Worm (Caenorhabditis elegans) whole organism, L1 larva: Measurements from ENCODE around the gene spt-4.

Experiments
- C04F5.9 ChIP-seq: sonication (generic microtip); optimal IDR thresholded peaks from 2 replicates; lab custom pipeline; 2016; ENCODE audit warnings: missing genetic modification characterization, missing compliant biosample characterization
- C16A3.4 ChIP-seq: fragments of 150-350 bp; optimal IDR thresholded peaks from 2 replicates; lab custom pipeline; 2014; ENCODE audit warnings: missing biosample characterization, missing genetic modification characterization
- C34B4.2 ChIP-seq: sonication (generic microtip); optimal IDR thresholded peaks from 2 replicates; lab custom pipeline; 2017; ENCODE audit warnings: mild to moderate bottlenecking, missing genetic modification characterization, missing compliant biosample characterization
- F16B12.6 ChIP-seq: fragments of 150-350 bp; optimal IDR thresholded peaks from 2 replicates; lab custom pipeline; 2014; ENCODE audit warnings: missing biosample characterization, missing genetic modification characterization
- Y116A8C.19 ChIP-seq: sonication (generic microtip); optimal IDR thresholded peaks from 2 replicates; lab custom pipeline; 2016; ENCODE audit warnings: missing compliant biosample characterization, missing genetic modification characterization, borderline replicate concordance
- aha-1 ChIP-seq: fragments of 150-350 bp; optimal IDR thresholded peaks from 2 replicates; lab custom pipeline; 2014; ENCODE audit warnings: missing biosample characterization, missing genetic modification characterization
- ama-1 ChIP-seq: fragments of 150-350 bp; optimal IDR thresholded peaks from 2 replicates; lab custom pipeline; 2014
- blmp-1 ChIP-seq: fragments of 150-350 bp; optimal IDR thresholded peaks from 2 replicates; lab custom pipeline; 2014; ENCODE audit warnings: missing biosample characterization, missing genetic modification characterization
- ceh-63 ChIP-seq: fragments of 200-800 bp; sonication (Bioruptor generic); optimal IDR thresholded peaks from 2 replicates; lab custom pipeline; 2018; ENCODE audit warnings: mild to moderate bottlenecking, missing genetic modification characterization, missing compliant biosample characterization
- ceh-88 ChIP-seq: fragments of 200-800 bp; sonication (Bioruptor generic); IDR thresholded peaks from 2 replicates; pipeline ENCODE4 v1.3.6; 2022; ENCODE audit warnings: missing genetic modification characterization, missing compliant biosample characterization
- dpl-1 ChIP-seq, 3 experiments: fragments of 150-350 bp in 2 of 3; sonication (generic microtip) in 1 of 3; optimal IDR thresholded peaks; 2 replicates each; lab custom pipeline; 2014 to 2017; ENCODE audit warnings: missing biosample characterization in 3 of 3, missing genetic modification characterization in 3 of 3, missing genetic modification reagents in 3 of 3
- dsc-1 ChIP-seq: sonication (generic microtip); optimal IDR thresholded peaks from 2 replicates; lab custom pipeline; 2016; ENCODE audit warnings: mild to moderate bottlenecking, missing genetic modification characterization, missing compliant biosample characterization
- egl-27 ChIP-seq, 2 experiments: fragments of 150-350 bp in 1 of 2; sonication (generic microtip); optimal IDR thresholded peaks; 3 replicates each; lab custom pipeline; 2017 to 2018; ENCODE audit warnings: missing biosample characterization in 2 of 2, missing genetic modification characterization in 2 of 2, missing genetic modification reagents in 2 of 2
- elt-3 ChIP-seq, 6 experiments: fragments of 150-350 bp in 1 of 6; sonication (generic microtip); optimal IDR thresholded peaks; 2 replicates each; lab custom pipeline; 2017 to 2018; ENCODE audit warnings: missing biosample characterization in 6 of 6, missing genetic modification characterization in 6 of 6, inconsistent platforms in 1 of 6
- ets-5 ChIP-seq: fragments of 200-800 bp; sonication (Bioruptor generic); IDR thresholded peaks from 2 replicates; pipeline ENCODE4 v1.3.6; 2022; ENCODE audit warnings: missing genetic modification characterization, missing compliant biosample characterization
- fkh-10 ChIP-seq: sonication (generic microtip); optimal IDR thresholded peaks from 2 replicates; lab custom pipeline; 2017; ENCODE audit warnings: missing biosample characterization, missing genetic modification reagents, missing genetic modification characterization
- fkh-8 ChIP-seq: sonication (generic microtip); optimal IDR thresholded peaks from 2 replicates; lab custom pipeline; 2016; ENCODE audit warnings: mild to moderate bottlenecking, missing genetic modification characterization, missing compliant biosample characterization
- hlh-17 ChIP-seq: fragments of 200-800 bp; sonication (Bioruptor generic); optimal IDR thresholded peaks from 2 replicates; lab custom pipeline; 2018; ENCODE audit warnings: missing genetic modification characterization, mild to moderate bottlenecking, missing compliant biosample characterization, moderate library complexity, borderline replicate concordance
- hpl-2 ChIP-seq: fragments of 150-350 bp; optimal IDR thresholded peaks from 2 replicates; lab custom pipeline; 2014; ENCODE audit warnings: missing biosample characterization, missing genetic modification reagents, missing genetic modification characterization
- irx-1 ChIP-seq: sonication (generic microtip); optimal IDR thresholded peaks from 2 replicates; lab custom pipeline; 2016; ENCODE audit warnings: missing genetic modification characterization, missing compliant biosample characterization
- lin-14 ChIP-seq: fragments of 200-800 bp; sonication (Bioruptor generic); optimal IDR thresholded peaks from 2 replicates; lab custom pipeline; 2018; ENCODE audit warnings: mild to moderate bottlenecking, missing genetic modification characterization, moderate library complexity, missing compliant biosample characterization
- lin-15B ChIP-seq: fragments of 150-350 bp; sonication (generic microtip); optimal IDR thresholded peaks from 3 replicates; lab custom pipeline; 2014; ENCODE audit warnings: missing biosample characterization, missing genetic modification characterization
- lin-39 ChIP-seq: fragments of 150-350 bp; optimal IDR thresholded peaks from 2 replicates; lab custom pipeline; 2014; ENCODE audit warnings: missing biosample characterization, missing genetic modification reagents, missing genetic modification characterization
- lsy-2 ChIP-seq, 2 experiments: fragments of 150-350 bp; optimal IDR thresholded peaks; 2 replicates each; lab custom pipeline; 2014; ENCODE audit warnings: missing biosample characterization in 2 of 2, missing genetic modification characterization in 2 of 2
- nhr-11 ChIP-seq: fragments of 150-350 bp; optimal IDR thresholded peaks from 2 replicates; lab custom pipeline; 2014; ENCODE audit warnings: missing biosample characterization, missing genetic modification characterization
- nhr-19 ChIP-seq: fragments of 200-800 bp; sonication (Bioruptor generic); conservative IDR thresholded peaks from 2 replicates; pipeline ENCODE4 v1.3.6; 2022; ENCODE audit warnings: missing genetic modification characterization, missing compliant biosample characterization
- nhr-20 ChIP-seq: sonication (generic microtip); optimal IDR thresholded peaks from 2 replicates; lab custom pipeline; 2016; ENCODE audit warnings: mild to moderate bottlenecking, missing genetic modification characterization, missing compliant biosample characterization
- nhr-237 ChIP-seq: fragments of 150-350 bp; optimal IDR thresholded peaks from 2 replicates; lab custom pipeline; 2014; ENCODE audit warnings: missing biosample characterization, missing genetic modification characterization
- nhr-28 ChIP-seq: fragments of 150-350 bp; optimal IDR thresholded peaks from 2 replicates; lab custom pipeline; 2014; ENCODE audit warnings: missing biosample characterization, missing genetic modification characterization
- nhr-47 ChIP-seq: sonication (generic microtip); optimal IDR thresholded peaks from 2 replicates; lab custom pipeline; 2016; ENCODE audit warnings: mild to moderate bottlenecking, missing genetic modification characterization, moderate library complexity, missing compliant biosample characterization
- nhr-71 ChIP-seq: sonication (generic microtip); optimal IDR thresholded peaks from 2 replicates; lab custom pipeline; 2016; ENCODE audit warnings: mild to moderate bottlenecking, missing genetic modification characterization, moderate library complexity, missing compliant biosample characterization
- nhr-77 ChIP-seq: fragments of 150-350 bp; optimal IDR thresholded peaks from 2 replicates; lab custom pipeline; 2014; ENCODE audit warnings: missing biosample characterization, missing genetic modification characterization
- nhr-84 ChIP-seq: sonication (generic microtip); optimal IDR thresholded peaks from 2 replicates; lab custom pipeline; 2017; ENCODE audit warnings: missing biosample characterization, missing genetic modification characterization
- pag-3 ChIP-seq: sonication (generic microtip); optimal IDR thresholded peaks from 2 replicates; lab custom pipeline; 2017; ENCODE audit warnings: missing genetic modification characterization, mild to moderate bottlenecking, missing compliant biosample characterization, antibody characterized with exemption, borderline replicate concordance; ENCODE audit not compliant: insufficient read depth
- pax-3 ChIP-seq: fragments of 200-800 bp; sonication (Bioruptor generic); optimal IDR thresholded peaks from 2 replicates; lab custom pipeline; 2018; ENCODE audit warnings: mild to moderate bottlenecking, missing genetic modification characterization, moderate library complexity, missing compliant biosample characterization
- pqm-1 ChIP-seq: sonication (generic microtip); optimal IDR thresholded peaks from 3 replicates; lab custom pipeline; 2017; ENCODE audit warnings: missing biosample characterization, missing genetic modification characterization
- skn-1 ChIP-seq: fragments of 150-350 bp; optimal IDR thresholded peaks from 2 replicates; lab custom pipeline; 2014; ENCODE audit warnings: missing biosample characterization, missing genetic modification characterization
- snu-23 ChIP-seq: sonication (generic microtip); optimal IDR thresholded peaks from 2 replicates; lab custom pipeline; 2016; ENCODE audit warnings: missing genetic modification characterization, missing compliant biosample characterization
- sox-4 ChIP-seq: sonication (generic microtip); optimal IDR thresholded peaks from 2 replicates; lab custom pipeline; 2016; ENCODE audit warnings: missing genetic modification characterization, missing compliant biosample characterization
- sptf-1 ChIP-seq: fragments of 150-350 bp; optimal IDR thresholded peaks from 2 replicates; lab custom pipeline; 2014; ENCODE audit warnings: missing biosample characterization, missing genetic modification characterization
- sup-37 ChIP-seq: fragments of 200-800 bp; sonication (Bioruptor generic); optimal IDR thresholded peaks from 2 replicates; lab custom pipeline; 2018; ENCODE audit warnings: mild to moderate bottlenecking, missing genetic modification characterization, missing compliant biosample characterization
- swsn-7 ChIP-seq: sonication (generic microtip); optimal IDR thresholded peaks from 2 replicates; lab custom pipeline; 2016; ENCODE audit warnings: missing genetic modification characterization, missing compliant biosample characterization
- unc-30 ChIP-seq: sonication (generic microtip); optimal IDR thresholded peaks from 2 replicates; lab custom pipeline; 2017; ENCODE audit warnings: missing biosample characterization, missing genetic modification characterization
- unc-62 ChIP-seq: fragments of 150-350 bp; optimal IDR thresholded peaks from 2 replicates; lab custom pipeline; 2014; ENCODE audit warnings: missing biosample characterization, missing genetic modification reagents, missing genetic modification characterization
- unc-86 ChIP-seq: sonication (generic microtip); optimal IDR thresholded peaks from 2 replicates; lab custom pipeline; 2016; ENCODE audit warnings: missing genetic modification characterization, missing compliant biosample characterization
- unc-98 ChIP-seq: fragments of 200-800 bp; sonication (Bioruptor generic); IDR thresholded peaks from 2 replicates; pipeline ENCODE4 v1.3.6; 2022; ENCODE audit warnings: missing genetic modification characterization, missing compliant biosample characterization
- vab-15 ChIP-seq: sonication (generic microtip); optimal IDR thresholded peaks from 2 replicates; lab custom pipeline; 2017; ENCODE audit warnings: missing genotype, mild to moderate bottlenecking, missing genetic modification characterization, missing compliant biosample characterization
- zip-4 ChIP-seq: fragments of 200-800 bp; sonication (Bioruptor generic); optimal IDR thresholded peaks from 2 replicates; lab custom pipeline; 2018; ENCODE audit warnings: mild to moderate bottlenecking, missing genetic modification characterization, moderate library complexity, missing compliant biosample characterization
- ztf-11 ChIP-seq, 2 experiments: sonication (generic microtip); optimal IDR thresholded peaks; 2 replicates each; lab custom pipeline; 2016 to 2017; ENCODE audit warnings: missing genetic modification characterization in 2 of 2, missing biosample characterization in 1 of 2, missing compliant biosample characterization in 1 of 2

Gene spt-4

ce11 chrIII:28841-29240, 40.7 kb downstream of the spt-4 start:
- peak; percentile 29 for TF ChIP-seq nhr-47
- TF ChIP-seq lin-14 (GFP tag; lab: Kevin White, UChicago): peak; percentile 42
- no peak for TF ChIP-seq Y116A8C.19 (tag; lab: Kevin White, UChicago)
- no peak for TF ChIP-seq sup-37 (GFP tag; lab: Kevin White, UChicago)
- TF ChIP-seq fkh-8 (tag; lab: Kevin White, UChicago): peak; percentile 57
- TF ChIP-seq dsc-1 (tag; lab: Kevin White, UChicago): peak; percentile 62
- TF ChIP-seq nhr-71 (tag; lab: Kevin White, UChicago): peak; percentile 23

- TF ChIP-seq nhr-47: peak; percentile 21
- no peak for TF ChIP-seq ceh-88 (GFP tag; lab: Robert Waterston, UW)
- no peak for TF ChIP-seq irx-1 (tag; lab: Kevin White, UChicago)
- TF ChIP-seq sptf-1: no peak
- TF ChIP-seq vab-15 (tag; lab: Kevin White, UChicago): no peak
- no peak for TF ChIP-seq nhr-77 (tag; lab: Kevin White, UChicago)
- TF ChIP-seq elt-3 (tag; optimal IDR thresholded peaks at IDR 0.05; lab: Kevin White, UChicago): no peak
- TF ChIP-seq unc-86 (tag; lab: Kevin White, UChicago): no peak
- no peak for TF ChIP-seq hpl-2 (GFP tag; lab: Kevin White, UChicago)
- no peak for TF ChIP-seq nhr-28 (tag; lab: Kevin White, UChicago)
- TF ChIP-seq nhr-71 (tag; lab: Kevin White, UChicago): peak; percentile 34
- TF ChIP-seq Y116A8C.19 (tag; lab: Kevin White, UChicago): no peak
- TF ChIP-seq ceh-63 (GFP tag; lab: Kevin White, UChicago): no peak
- TF ChIP-seq pqm-1 (tag; lab: Kevin White, UChicago): no peak
- TF ChIP-seq swsn-7 (tag; lab: Kevin White, UChicago): no peak
- TF ChIP-seq sox-4 (tag; lab: Kevin White, UChicago): peak; percentile 52
- no peak for TF ChIP-seq aha-1 (tag; lab: Kevin White, UChicago)
- no peak for TF ChIP-seq sup-37 (GFP tag; lab: Kevin White, UChicago)
- TF ChIP-seq C34B4.2 (tag; lab: Kevin White, UChicago): no peak
- no peak for TF ChIP-seq ets-5 (GFP tag; lab: Robert Waterston, UW)
- no peak for TF ChIP-seq unc-62 (GFP tag; lab: Kevin White, UChicago)
- no peak for TF ChIP-seq lsy-2 (tag; optimal IDR thresholded peaks at IDR 0.05; lab: Kevin White, UChicago)
- TF ChIP-seq pag-3 (tag; lab: Kevin White, UChicago): no peak
- TF ChIP-seq snu-23 (GFP tag; lab: Kevin White, UChicago): no peak
- no peak for TF ChIP-seq pax-3 (tag; lab: Kevin White, UChicago)
- no peak for TF ChIP-seq nhr-84
- no peak for TF ChIP-seq hlh-17 (GFP tag; lab: Kevin White, UChicago)
- TF ChIP-seq ama-1 (lab: Kevin White, UChicago): no peak
- no peak for TF ChIP-seq unc-98 (GFP tag; lab: Robert Waterston, UW)
- TF ChIP-seq dsc-1 (tag; lab: Kevin White, UChicago): peak; percentile 47
- no peak for TF ChIP-seq F16B12.6 (tag; lab: Kevin White, UChicago)
- TF ChIP-seq lin-14 (GFP tag; lab: Kevin White, UChicago): no peak
- no peak for TF ChIP-seq nhr-20 (tag; lab: Kevin White, UChicago)
- no peak for TF ChIP-seq nhr-19 (GFP tag; lab: Robert Waterston, UW)
- TF ChIP-seq egl-27 (tag; optimal IDR thresholded peaks at IDR 0.05; lab: Kevin White, UChicago): no peak
- peak; percentile 35 for TF ChIP-seq skn-1 (tag; lab: Kevin White, UChicago)
- TF ChIP-seq C04F5.9 (tag; lab: Kevin White, UChicago): no peak
- TF ChIP-seq nhr-237 (tag; lab: Kevin White, UChicago): no peak
- TF ChIP-seq fkh-8 (tag; lab: Kevin White, UChicago): peak; percentile 71
- no peak for TF ChIP-seq fkh-10 (GFP tag; lab: Kevin White, UChicago)
- no peak for TF ChIP-seq nhr-11 (tag; lab: Kevin White, UChicago)
- TF ChIP-seq unc-30: no peak
- no peak for TF ChIP-seq zip-4 (GFP tag; lab: Kevin White, UChicago)
- no peak for TF ChIP-seq dpl-1 (GFP tag; optimal IDR thresholded peaks at IDR 0.05; lab: Kevin White, UChicago)
- no peak for TF ChIP-seq lin-39 (tag; lab: Kevin White, UChicago)
- TF ChIP-seq lin-15B (tag; lab: Kevin White, UChicago): no peak
- TF ChIP-seq C16A3.4 (tag; lab: Kevin White, UChicago): no peak
- TF ChIP-seq ztf-11 (tag; optimal IDR thresholded peaks at IDR 0.05; lab: Kevin White, UChicago): no peak
- no peak for TF ChIP-seq blmp-1 (tag; lab: Kevin White, UChicago)
These were observed 42.1 kb downstream of the spt-4 start for ce11 chrIII:27341-27947.
